Worm (Caenorhabditis elegans): ENCODE results near the gene unc-103.

unc-103 gene

ce11 chrIII:4164071-4164470 is 48.9 kb downstream of the unc-103 start, which contains the start of gene C16C10.8:
TSS of gene C16C10.8 (minus strand) at chrIII:4164171.
- TF ChIP-seq hif-1 (tag; optimal IDR thresholded peaks at IDR 0.05), result no peak
- no peak for TF ChIP-seq nhr-76 (tag; optimal IDR thresholded peaks at IDR 0.05)
- TF ChIP-seq arid-1 (GFP tag; conservative IDR thresholded peaks at IDR 0.05), result no peak
- no peak for TF ChIP-seq zip-11 (GFP tag; IDR thresholded peaks at IDR 0.05)
- TF ChIP-seq aha-1 (tag), result no peak
- no peak for TF ChIP-seq cey-2 (tag; optimal IDR thresholded peaks at IDR 0.05; ENCODE audit: borderline replicate concordance, insufficient read depth)
- TF ChIP-seq nhr-6 (tag; optimal IDR thresholded peaks at IDR 0.05), result no peak
- no peak for TF ChIP-seq daf-8 (GFP tag; IDR thresholded peaks at IDR 0.05)
- TF ChIP-seq hlh-11 (tag; optimal IDR thresholded peaks at IDR 0.05), result no peak

- no peak for TF ChIP-seq F37D6.2 (tag; optimal IDR thresholded peaks at IDR 0.05)
Measured at ce11 chrIII:4166745-4167144, 51.6 kb downstream of the unc-103 start, which contains the start of gene rnf-5. TSS of gene rnf-5 (minus strand) at chrIII:4166845.

- TF ChIP-seq zfp-3 (GFP tag; conservative IDR thresholded peaks at IDR 0.05), result no peak
- TF ChIP-seq hmg-1.1 (GFP tag; IDR thresholded peaks at IDR 0.05), result no peak
- TF ChIP-seq hlh-11 (tag; optimal IDR thresholded peaks at IDR 0.05), result no peak
- TF ChIP-seq lin-38 (GFP tag; IDR thresholded peaks at IDR 0.05), result no peak
- TF ChIP-seq spr-3 (GFP tag; optimal IDR thresholded peaks at IDR 0.05), result no peak
- TF ChIP-seq F49E8.2 (tag; optimal IDR thresholded peaks at IDR 0.05; ENCODE audit: borderline replicate concordance), result no peak
- no peak for TF ChIP-seq F37D6.2 (tag; optimal IDR thresholded peaks at IDR 0.05)
- no peak for TF ChIP-seq dve-1 (tag; optimal IDR thresholded peaks at IDR 0.05; ENCODE audit: insufficient read depth)
- TF ChIP-seq mxl-3 (GFP tag; optimal IDR thresholded peaks at IDR 0.05), result no peak
- no peak for TF ChIP-seq nhr-237 (tag; optimal IDR thresholded peaks at IDR 0.05)
- TF ChIP-seq daf-12 (tag; optimal IDR thresholded peaks at IDR 0.05), result no peak
- no peak for TF ChIP-seq F10B5.3 (tag; optimal IDR thresholded peaks at IDR 0.05)
- no peak for TF ChIP-seq daf-8 (GFP tag; IDR thresholded peaks at IDR 0.05)
- TF ChIP-seq mdt-29 (GFP tag; IDR thresholded peaks at IDR 0.05), result no peak
Measured at ce11 chrIII:4168665-4169064, 53.5 kb downstream of the unc-103 start, which contains the start of gene ccdc-55. TSS of gene ccdc-55 (minus strand) at chrIII:4168765.

- TF ChIP-seq ceh-28 (tag; optimal IDR thresholded peaks at IDR 0.05) (peak; percentile 4), daf-16 (GFP tag; optimal IDR thresholded peaks at IDR 0.05) (peak in 1 of 2 experiments; percentile 70), daf-16 (tag; optimal IDR thresholded peaks at IDR 0.05) (no peak), daf-19 (GFP tag; conservative IDR thresholded peaks at IDR 0.05) (0 out of 2 replicates have a peak, but pooled peaks have one; percentile 54), tag-97 (GFP tag; IDR thresholded peaks at IDR 0.05) (no peak), unc-130 (GFP tag; optimal IDR thresholded peaks at IDR 0.05) (peak; percentile 82), Y75B8A.6 (GFP tag; IDR thresholded peaks at IDR 0.05) (no peak), D1046.2 (GFP tag; IDR thresholded peaks at IDR 0.05) (no peak), spr-1 (tag; optimal IDR thresholded peaks at IDR 0.05) (peak; percentile 77), F10B5.3 (tag; optimal IDR thresholded peaks at IDR 0.05) (peak; percentile 37), Y5F2A.4 (GFP tag; optimal IDR thresholded peaks at IDR 0.05) (peak; percentile 43), pha-4 (GFP tag; IDR thresholded peaks at IDR 0.05) (peak; percentile 50; the same call in 1 of the 2 replicates), pha-4 (tag; optimal IDR thresholded peaks at IDR 0.05) (no peak), snpc-4 (tag; optimal IDR thresholded peaks at IDR 0.05) (no peak), duxl-1 (tag; optimal IDR thresholded peaks at IDR 0.05; ENCODE audit: poor library complexity) (peak; percentile 82), F26F4.8 (GFP tag; conservative IDR thresholded peaks at IDR 0.05) (no peak), egl-27 (tag; optimal IDR thresholded peaks at IDR 0.05) (no peak), nhr-48 (tag; optimal IDR thresholded peaks at IDR 0.05) (peak; percentile 30), zip-11 (GFP tag; IDR thresholded peaks at IDR 0.05) (no peak), nhr-102 (tag; optimal IDR thresholded peaks at IDR 0.05) (peak; percentile 67), fkh-10 (GFP tag; optimal IDR thresholded peaks at IDR 0.05) (no peak), Y48G9A.11 (GFP tag; IDR thresholded peaks at IDR 0.05) (peak; percentile 63; the same call in 1 of the 2 replicates), arid-1 (GFP tag; conservative IDR thresholded peaks at IDR 0.05) (peak; percentile 81), F37D6.2 (tag; optimal IDR thresholded peaks at IDR 0.05) (peak; percentile 11), lin-38 (GFP tag; IDR thresholded peaks at IDR 0.05) (peak; percentile 74), hmg-1.1 (GFP tag; IDR thresholded peaks at IDR 0.05) (peak; percentile 63), zip-2 (tag; optimal IDR thresholded peaks at IDR 0.05) (peak; percentile 23), attf-4 (tag; optimal IDR thresholded peaks at IDR 0.05) (no peak), daf-12 (tag; optimal IDR thresholded peaks at IDR 0.05) (no peak), rbr-2 (tag; optimal IDR thresholded peaks at IDR 0.05) (peak; percentile 54), F49E8.2 (tag; optimal IDR thresholded peaks at IDR 0.05; ENCODE audit: borderline replicate concordance) (peak; percentile 29), hlh-11 (tag; optimal IDR thresholded peaks at IDR 0.05) (no peak)
Measured at ce11 chrIII:4170903-4171377, 55.8 kb downstream of the unc-103 start, which contains the start of the genes rnf-121 and C16C10.4. TSS of gene rnf-121 (minus strand) at chrIII:4170953. TSS of gene C16C10.4 (plus strand) at chrIII:4171336.

All from whole organism, L4 larva.